Worm (Caenorhabditis elegans) whole organism, midembryonic: ENCODE measurements around the gene rac-2.

Experiments used
- T22C8.4 ChIP-seq: fragments of 200-800 bp; sonication (Bioruptor generic); IDR thresholded peaks from 2 replicates; pipeline ENCODE4 v1.3.6; 2022; ENCODE audit warnings: missing genetic modification characterization, missing compliant biosample characterization
- flt-1 ChIP-seq: fragments of 200-800 bp; sonication (Bioruptor generic); IDR thresholded peaks from 2 replicates; pipeline ENCODE4 v1.3.6; 2022; ENCODE audit warnings: missing genetic modification characterization, missing compliant biosample characterization
- klf-2 ChIP-seq: fragments of 200-800 bp; sonication (Bioruptor generic); conservative IDR thresholded peaks from 2 replicates; pipeline ENCODE4 v1.3.6; 2022; ENCODE audit warnings: missing genetic modification reagents, missing genetic modification characterization, missing compliant biosample characterization
- ref-1 ChIP-seq: fragments of 200-800 bp; sonication (Bioruptor generic); conservative IDR thresholded peaks from 2 replicates; pipeline ENCODE4 v1.3.6; 2022; ENCODE audit warnings: missing genetic modification reagents, missing genetic modification characterization, missing compliant biosample characterization
- tab-1 ChIP-seq: fragments of 200-800 bp; sonication (Bioruptor generic); IDR thresholded peaks from 2 replicates; pipeline ENCODE4 v1.3.6; 2022; ENCODE audit warnings: missing genetic modification characterization, missing compliant biosample characterization
- ztf-29 ChIP-seq: fragments of 200-800 bp; sonication (Bioruptor generic); IDR thresholded peaks from 2 replicates; pipeline ENCODE4 v1.3.6; 2022; ENCODE audit warnings: missing genetic modification reagents, missing genetic modification characterization, missing compliant biosample characterization

DNA sequence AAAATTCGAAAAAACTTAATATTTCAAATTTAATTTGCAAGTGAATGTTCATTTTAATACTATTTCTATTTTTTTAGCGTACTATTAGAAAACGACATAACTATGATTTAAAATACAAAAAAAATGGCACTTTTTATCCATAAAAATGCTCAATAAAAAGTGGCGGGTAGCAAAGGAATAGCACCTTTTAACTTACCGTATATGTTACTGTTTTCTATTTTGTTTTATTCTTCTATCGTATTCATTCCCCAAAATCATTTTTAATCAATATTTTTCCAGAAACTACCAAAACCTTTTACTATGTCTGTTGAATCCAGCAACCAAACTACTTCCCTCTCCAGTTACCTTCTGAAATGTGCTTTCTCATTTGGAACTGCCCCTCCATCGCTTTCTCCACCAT lies 42.7 kb downstream of the rac-2 start, which contains the start of gene C35D6.4:
- no peak for TF ChIP-seq flt-1
- TF ChIP-seq ref-1 (GFP tag; lab: Robert Waterston, UW), result no peak
- TF ChIP-seq tab-1 (GFP tag; lab: Robert Waterston, UW), result no peak
- no peak for TF ChIP-seq klf-2 (GFP tag; lab: Robert Waterston, UW)
- TF ChIP-seq T22C8.4, result no peak
- TF ChIP-seq ztf-29, result no peak
